Worm (Caenorhabditis elegans) whole organism, young adult: ENCODE data around the gene F11A5.5.

Experiments
- B0261.1 ChIP-seq: sonication (generic microtip); optimal IDR thresholded peaks from 2 replicates; lab custom pipeline; 2016; ENCODE audit warnings: mild to moderate bottlenecking, missing genetic modification characterization, moderate library complexity, missing compliant biosample characterization
- B0336.3 ChIP-seq: fragments of 200-800 bp; sonication (Bioruptor generic); IDR thresholded peaks from 2 replicates; pipeline ENCODE4 v1.3.6; 2022; ENCODE audit warnings: missing genetic modification characterization, missing compliant biosample characterization
- F23B12.7 ChIP-seq: sonication (generic microtip); optimal IDR thresholded peaks from 2 replicates; lab custom pipeline; 2017; ENCODE audit warnings: missing genetic modification characterization, mild to moderate bottlenecking, missing compliant biosample characterization, antibody characterized with exemption, moderate library complexity; ENCODE audit not compliant: insufficient read depth
- F33H1.4 ChIP-seq: fragments of 200-800 bp; sonication (Bioruptor generic); IDR thresholded peaks from 2 replicates; pipeline ENCODE4 v1.3.6; 2022; ENCODE audit warnings: missing genetic modification reagents, missing genetic modification characterization, missing compliant biosample characterization
- F52B5.7 ChIP-seq: sonication (generic microtip); optimal IDR thresholded peaks from 2 replicates; lab custom pipeline; 2016; ENCODE audit warnings: mild to moderate bottlenecking, missing genetic modification characterization, missing compliant biosample characterization
- Y95B8A.8 ChIP-seq: fragments of 200-800 bp; sonication (Bioruptor generic); IDR thresholded peaks from 2 replicates; pipeline ENCODE4 v1.3.6; 2022; ENCODE audit warnings: missing genetic modification reagents, missing genetic modification characterization, missing compliant biosample characterization
- akir-1 ChIP-seq: fragments of 200-800 bp; sonication (Bioruptor generic); optimal IDR thresholded peaks from 2 replicates; lab custom pipeline; 2018; ENCODE audit warnings: mild to moderate bottlenecking, missing genetic modification characterization, moderate library complexity, missing compliant biosample characterization
- ama-1 ChIP-seq, 3 experiments: fragments of 150-350 bp in 1 of 3; sonication (generic microtip) in 2 of 3; optimal IDR thresholded peaks; 2 replicates each; lab custom pipeline; 2014 to 2018; ENCODE audit warnings: missing biosample characterization in 2 of 3, missing genetic modification characterization in 2 of 3, missing genetic modification reagents in 2 of 3
- cebp-1 ChIP-seq, 2 experiments: fragments of 200-800 bp in 1 of 2; sonication (Bioruptor generic) in 1 of 2; sonication (generic microtip) in 1 of 2; IDR thresholded peaks in 1 of 2; optimal IDR thresholded peaks in 1 of 2; 2 replicates each; pipeline versions ENCODE4 v1.3.6 to Lab custom; 2017 to 2022; ENCODE audit warnings: missing compliant biosample characterization in 2 of 2, missing genetic modification characterization in 2 of 2, mild to moderate bottlenecking in 1 of 2, missing genetic modification reagents in 1 of 2, moderate library complexity in 1 of 2
- ceh-40 ChIP-seq: fragments of 200-800 bp; sonication (Bioruptor generic); IDR thresholded peaks from 2 replicates; pipeline ENCODE4 v1.3.6; 2022; ENCODE audit warnings: missing genetic modification characterization, missing compliant biosample characterization
- ceh-58 ChIP-seq: fragments of 200-800 bp; sonication (Bioruptor generic); IDR thresholded peaks from 2 replicates; pipeline ENCODE4 v1.3.6; 2022; ENCODE audit warnings: missing genetic modification characterization, missing compliant biosample characterization
- dpl-1 ChIP-seq: fragments of 150-350 bp; optimal IDR thresholded peaks from 2 replicates; lab custom pipeline; 2014; ENCODE audit warnings: missing biosample characterization, missing genetic modification reagents, missing genetic modification characterization
- ets-4 ChIP-seq: fragments of 200-800 bp; sonication (Bioruptor generic); optimal IDR thresholded peaks from 2 replicates; lab custom pipeline; 2018; ENCODE audit warnings: mild to moderate bottlenecking, missing genetic modification characterization, missing compliant biosample characterization
- fkh-3 ChIP-seq: sonication (generic microtip); optimal IDR thresholded peaks from 2 replicates; lab custom pipeline; 2016; ENCODE audit warnings: mild to moderate bottlenecking, missing genetic modification characterization, missing compliant biosample characterization
- hmg-1.2 ChIP-seq: fragments of 200-800 bp; sonication (Bioruptor generic); IDR thresholded peaks from 2 replicates; pipeline ENCODE4 v1.3.6; 2022; ENCODE audit warnings: missing genetic modification reagents, missing genetic modification characterization, missing compliant biosample characterization
- hsf-1 ChIP-seq: fragments of 200-800 bp; sonication (Bioruptor generic); IDR thresholded peaks from 2 replicates; pipeline ENCODE4 v1.3.6; 2022; ENCODE audit warnings: missing genetic modification reagents, missing genetic modification characterization, missing compliant biosample characterization
- let-526 ChIP-seq: fragments of 200-800 bp; sonication (Bioruptor generic); IDR thresholded peaks from 2 replicates; pipeline ENCODE4 v1.3.6; 2022; ENCODE audit warnings: missing genetic modification reagents, missing genetic modification characterization, missing compliant biosample characterization
- let-607 ChIP-seq, 2 experiments: fragments of 200-800 bp in 1 of 2; sonication (Bioruptor generic) in 1 of 2; sonication (generic microtip) in 1 of 2; optimal IDR thresholded peaks; 2 replicates each; lab custom pipeline; 2016 to 2018; ENCODE audit warnings: mild to moderate bottlenecking in 2 of 2, missing compliant biosample characterization in 2 of 2, missing genetic modification characterization in 2 of 2, moderate library complexity in 2 of 2, missing genotype in 1 of 2
- lin-35 ChIP-seq, 3 experiments: fragments of 150-350 bp in 2 of 3; sonication (generic microtip) in 1 of 3; optimal IDR thresholded peaks; 2 replicates each; lab custom pipeline; 2014 to 2018; ENCODE audit warnings: missing biosample characterization in 3 of 3, missing genetic modification characterization in 3 of 3, missing genetic modification reagents in 3 of 3
- lin-54 ChIP-seq: fragments of 200-800 bp; sonication (Bioruptor generic); optimal IDR thresholded peaks from 2 replicates; lab custom pipeline; 2018; ENCODE audit warnings: mild to moderate bottlenecking, missing genetic modification characterization, missing compliant biosample characterization
- lsl-1 ChIP-seq: fragments of 200-800 bp; sonication (Bioruptor generic); optimal IDR thresholded peaks from 2 replicates; lab custom pipeline; 2018; ENCODE audit warnings: mild to moderate bottlenecking, missing genetic modification characterization, moderate library complexity, missing compliant biosample characterization
- lsy-27 ChIP-seq: sonication (generic microtip); optimal IDR thresholded peaks from 2 replicates; lab custom pipeline; 2017; ENCODE audit warnings: missing genetic modification characterization, mild to moderate bottlenecking, missing compliant biosample characterization, antibody characterized with exemption, missing genotype, borderline replicate concordance; ENCODE audit not compliant: insufficient read depth
- madf-8 ChIP-seq: fragments of 200-800 bp; sonication (Bioruptor generic); conservative IDR thresholded peaks from 2 replicates; pipeline ENCODE4 v1.3.6; 2022; ENCODE audit warnings: missing genetic modification reagents, missing genetic modification characterization, missing compliant biosample characterization
- mcd-1 ChIP-seq: fragments of 200-800 bp; sonication (Bioruptor generic); IDR thresholded peaks from 2 replicates; pipeline ENCODE4 v1.3.6; 2022; ENCODE audit warnings: missing genetic modification reagents, missing genetic modification characterization, missing compliant biosample characterization
- mel-28 ChIP-seq: sonication (generic microtip); optimal IDR thresholded peaks from 2 replicates; lab custom pipeline; 2016; ENCODE audit warnings: borderline replicate concordance, mild to moderate bottlenecking, missing genetic modification characterization, missing compliant biosample characterization
- pbrm-1 ChIP-seq: fragments of 200-800 bp; sonication (Bioruptor generic); IDR thresholded peaks from 2 replicates; pipeline ENCODE4 v1.3.6; 2022; ENCODE audit warnings: missing genetic modification reagents, missing genetic modification characterization, missing compliant biosample characterization
- rcor-1 ChIP-seq: fragments of 200-800 bp; sonication (Bioruptor generic); IDR thresholded peaks from 2 replicates; pipeline ENCODE4 v1.3.6; 2022; ENCODE audit warnings: missing genetic modification reagents, missing genetic modification characterization, missing compliant biosample characterization
- rec-8 ChIP-seq, 2 experiments: sonication (generic microtip); optimal IDR thresholded peaks; 2 replicates each; lab custom pipeline; 2016; ENCODE audit warnings: mild to moderate bottlenecking in 2 of 2, missing genetic modification characterization in 2 of 2, missing genetic modification reagents in 2 of 2, missing genotype in 2 of 2, missing biosample characterization in 1 of 2, missing compliant biosample characterization in 1 of 2, moderate library complexity in 1 of 2
- rpc-1 ChIP-seq, 2 experiments: fragments of 150-350 bp in 1 of 2; sonication (generic microtip) in 1 of 2; optimal IDR thresholded peaks; 2 replicates each; lab custom pipeline; 2014 to 2018; ENCODE audit warnings: missing biosample characterization in 1 of 2, missing genetic modification characterization in 1 of 2, missing genetic modification reagents in 1 of 2, missing genotype in 1 of 2
- snpc-1.1 ChIP-seq: sonication (generic microtip); optimal IDR thresholded peaks from 2 replicates; lab custom pipeline; 2017; ENCODE audit warnings: missing genetic modification characterization, mild to moderate bottlenecking, missing compliant biosample characterization, antibody characterized with exemption, moderate library complexity, missing genotype, missing genetic modification reagents; ENCODE audit not compliant: insufficient read depth
- snpc-3.4 ChIP-seq: sonication (generic microtip); optimal IDR thresholded peaks from 2 replicates; lab custom pipeline; 2017; ENCODE audit warnings: missing genetic modification characterization, mild to moderate bottlenecking, missing compliant biosample characterization, antibody characterized with exemption, moderate library complexity, missing genotype, missing genetic modification reagents
- somi-1 ChIP-seq: fragments of 200-800 bp; sonication (Bioruptor generic); optimal IDR thresholded peaks from 2 replicates; lab custom pipeline; 2018; ENCODE audit warnings: mild to moderate bottlenecking, missing genetic modification characterization, missing compliant biosample characterization
- sptf-2 ChIP-seq: fragments of 200-800 bp; sonication (Bioruptor generic); optimal IDR thresholded peaks from 2 replicates; lab custom pipeline; 2018; ENCODE audit warnings: mild to moderate bottlenecking, missing genetic modification characterization, missing compliant biosample characterization
- tbp1 ChIP-seq: fragments of 200-800 bp; sonication (Bioruptor generic); optimal IDR thresholded peaks from 2 replicates; lab custom pipeline; 2018; ENCODE audit warnings: mild to moderate bottlenecking, missing genetic modification characterization, missing compliant biosample characterization
- tbx-9 ChIP-seq: sonication (generic microtip); optimal IDR thresholded peaks from 2 replicates; lab custom pipeline; 2016; ENCODE audit warnings: borderline replicate concordance, missing genetic modification characterization, inconsistent platforms, missing compliant biosample characterization
- unc-130 ChIP-seq: sonication (generic microtip); optimal IDR thresholded peaks from 2 replicates; lab custom pipeline; 2016; ENCODE audit warnings: missing genetic modification reagents, missing genetic modification characterization, missing compliant biosample characterization
- xnd-1 ChIP-seq: sonication (generic microtip); optimal IDR thresholded peaks from 2 replicates; lab custom pipeline; 2016; ENCODE audit warnings: missing genotype, missing genetic modification reagents, missing genetic modification characterization, missing compliant biosample characterization
- zfh-2 ChIP-seq: fragments of 200-800 bp; sonication (Bioruptor generic); conservative IDR thresholded peaks from 2 replicates; pipeline ENCODE4 v1.3.6; 2022; ENCODE audit warnings: missing genetic modification reagents, missing genetic modification characterization, missing compliant biosample characterization
- zim-3 ChIP-seq: sonication (generic microtip); optimal IDR thresholded peaks from 2 replicates; lab custom pipeline; 2017; ENCODE audit warnings: mild to moderate bottlenecking, missing genetic modification characterization, moderate library complexity, missing compliant biosample characterization
- ztf-18 ChIP-seq: sonication (generic microtip); optimal IDR thresholded peaks from 2 replicates; lab custom pipeline; 2016; ENCODE audit warnings: missing genotype, mild to moderate bottlenecking, missing genetic modification characterization, missing compliant biosample characterization
- ztf-25 ChIP-seq: fragments of 200-800 bp; sonication (Bioruptor generic); IDR thresholded peaks from 2 replicates; pipeline ENCODE4 v1.3.6; 2022; ENCODE audit warnings: missing genetic modification reagents, missing genetic modification characterization, missing compliant biosample characterization

F11A5.5 gene

DNA sequence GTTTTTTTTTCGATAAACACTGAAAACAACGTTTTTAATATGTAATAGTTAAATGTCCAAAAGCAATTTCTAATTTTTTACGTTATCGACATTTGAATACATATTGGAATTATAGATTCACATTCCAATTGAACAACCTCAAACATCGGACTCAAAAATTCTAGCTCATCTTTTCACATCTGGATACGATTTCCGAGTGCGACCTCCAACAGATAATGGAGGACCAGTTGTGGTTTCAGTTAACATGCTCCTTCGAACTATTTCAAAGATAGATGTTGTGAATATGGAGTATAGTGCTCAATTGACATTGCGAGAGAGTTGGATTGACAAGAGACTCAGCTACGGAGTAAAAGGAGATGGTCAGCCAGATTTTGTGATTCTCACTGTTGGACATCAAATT lies 21.9 kb downstream of the F11A5.5 start:
- TF ChIP-seq fkh-3 (no peak), hmg-1.2 (GFP tag; lab: Robert Waterston, UW) (no peak), somi-1 (GFP tag; lab: Kevin White, UChicago) (no peak)

DNA sequence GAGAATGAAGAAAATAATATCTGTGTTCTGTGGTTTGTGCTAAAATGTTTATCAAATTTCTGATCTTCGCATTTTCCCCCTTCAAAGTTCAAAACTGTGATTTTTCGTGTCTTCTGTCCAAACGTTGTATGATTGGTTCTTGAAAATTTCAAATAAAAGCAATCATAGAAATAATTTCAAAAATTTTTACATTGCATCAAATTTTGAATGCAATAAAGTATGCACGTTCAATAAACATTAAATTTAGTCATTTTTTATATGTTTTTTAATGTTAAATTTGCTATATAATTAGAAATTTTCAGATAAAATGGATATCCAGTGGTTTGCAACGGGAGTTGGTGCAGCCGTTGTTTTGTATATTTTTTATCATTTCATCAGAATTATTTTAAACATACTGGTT lies 25.9 kb downstream of the F11A5.5 start, which contains the start of gene stdh-2:
stdh-2 (plus strand) TSS at position 301 of the 400 bp plus-strand sequence.
- TF ChIP-seq tbp1 (GFP tag; lab: Kevin White, UChicago), result no peak
- TF ChIP-seq unc-130 (GFP tag; lab: Kevin White, UChicago), result no peak
- no peak for TF ChIP-seq lin-54 (GFP tag; lab: Kevin White, UChicago)
- no peak for TF ChIP-seq lin-35 (GFP tag; optimal IDR thresholded peaks at IDR 0.05; lab: Kevin White, UChicago)
- TF ChIP-seq B0261.1 (tag; lab: Kevin White, UChicago), result no peak
- TF ChIP-seq Y95B8A.8 (GFP tag; lab: Robert Waterston, UW), result no peak
- no peak for TF ChIP-seq rec-8 (tag; optimal IDR thresholded peaks at IDR 0.05; lab: Kevin White, UChicago)
- no peak for TF ChIP-seq F52B5.7 (tag; lab: Kevin White, UChicago)
- TF ChIP-seq ceh-58 (GFP tag; lab: Robert Waterston, UW), result no peak
- no peak for TF ChIP-seq ets-4
- no peak for TF ChIP-seq cebp-1 (GFP tag; IDR thresholded peaks at IDR 0.05; lab: Robert Waterston, UW)
- TF ChIP-seq cebp-1 (tag; optimal IDR thresholded peaks at IDR 0.05; lab: Kevin White, UChicago), result no peak
- no peak for TF ChIP-seq ceh-40 (GFP tag; lab: Robert Waterston, UW)
- TF ChIP-seq F23B12.7 (tag; lab: Kevin White, UChicago), result no peak
- TF ChIP-seq rcor-1 (GFP tag; lab: Robert Waterston, UW), result no peak
- no peak for TF ChIP-seq sptf-2
- TF ChIP-seq pbrm-1 (GFP tag; lab: Robert Waterston, UW), result no peak
- TF ChIP-seq ztf-18 (tag; lab: Kevin White, UChicago), result no peak
- TF ChIP-seq tbx-9 (tag; lab: Kevin White, UChicago), result no peak
- TF ChIP-seq hmg-1.2 (GFP tag; lab: Robert Waterston, UW), result no peak
- TF ChIP-seq, all 124 proteins: peak for 0

DNA sequence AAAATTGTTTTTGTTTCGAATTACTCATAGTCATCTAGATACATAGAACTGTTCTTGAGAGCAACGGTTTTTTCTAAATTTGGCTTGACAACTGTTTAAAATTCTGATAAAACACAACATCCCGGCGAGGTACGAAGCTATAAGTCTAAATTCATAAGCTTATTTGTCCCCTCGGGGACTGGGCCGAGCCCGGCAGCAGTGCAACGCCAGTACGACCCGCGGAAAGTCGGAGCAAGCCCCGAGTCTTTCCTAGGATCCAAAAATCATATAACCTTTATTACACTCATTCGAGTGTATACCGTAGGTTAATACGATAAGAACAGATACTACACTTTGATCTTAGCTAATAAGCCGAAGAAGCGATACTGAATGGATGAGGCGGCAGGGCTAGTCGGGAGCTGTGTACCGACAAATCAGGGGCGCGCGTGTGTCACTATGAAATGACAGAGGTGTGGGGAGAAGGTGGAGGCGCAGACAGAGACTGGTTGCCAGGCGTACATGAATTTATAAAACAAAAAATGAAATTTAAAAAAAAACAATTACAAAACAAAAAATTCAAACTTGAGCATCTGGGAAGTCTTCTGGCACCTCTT lies 27.5 kb downstream of the F11A5.5 start:
- TF ChIP-seq B0336.3 (GFP tag; lab: Robert Waterston, UW) (peak; percentile 65), snpc-1.1 (peak; percentile 92), mcd-1 (GFP tag; lab: Robert Waterston, UW) (peak; percentile 32), B0261.1 (tag; lab: Kevin White, UChicago) (peak; percentile 21), zfh-2 (0 out of 2 replicates have a peak, but pooled peaks have one; percentile 20), xnd-1 (peak; percentile 24), unc-130 (GFP tag; lab: Kevin White, UChicago) (peak; percentile 13), let-526 (no peak), hsf-1 (no peak), dpl-1 (GFP tag; lab: Kevin White, UChicago) (no peak), rpc-1 (optimal IDR thresholded peaks at IDR 0.05; lab: Kevin White, UChicago) (no peak), rpc-1 (tag; optimal IDR thresholded peaks at IDR 0.05; lab: Kevin White, UChicago) (peak; percentile 3), snpc-3.4 (tag; lab: Kevin White, UChicago) (peak; percentile 74), let-607 (tag; optimal IDR thresholded peaks at IDR 0.05; lab: Kevin White, UChicago) (no peak), zim-3 (no peak), mel-28 (tag; lab: Kevin White, UChicago) (no peak), F33H1.4 (GFP tag; lab: Robert Waterston, UW) (peak; percentile 14; the same call in 1 of the 2 replicates), ztf-25 (GFP tag; lab: Robert Waterston, UW) (no peak), akir-1 (GFP tag; lab: Kevin White, UChicago) (no peak), lsy-27 (tag; lab: Kevin White, UChicago) (peak; percentile 21), lin-54 (GFP tag; lab: Kevin White, UChicago) (peak; percentile 16), pbrm-1 (GFP tag; lab: Robert Waterston, UW) (peak; percentile 86), lsl-1 (GFP tag; lab: Kevin White, UChicago) (peak; percentile 64), ztf-18 (tag; lab: Kevin White, UChicago) (peak; percentile 27), ama-1 (optimal IDR thresholded peaks at IDR 0.05; lab: Kevin White, UChicago) (no peak), ama-1 (GFP tag; optimal IDR thresholded peaks at IDR 0.05; lab: Kevin White, UChicago) (no peak), madf-8 (0 out of 2 replicates have a peak, but pooled peaks have one; percentile 11)
